Worm (Caenorhabditis elegans) whole organism, L4 larva: Measurements from ENCODE around the gene bath-44.

Experiments used
- T20F7.1 ChIP-seq: fragments of 200-800 bp; sonication (Bioruptor generic); optimal IDR thresholded peaks from 2 replicates; lab custom pipeline; 2018; ENCODE audit warnings: mild to moderate bottlenecking, missing genetic modification characterization, missing compliant biosample characterization
- Y48G9A.11 ChIP-seq: fragments of 200-800 bp; sonication (Bioruptor generic); IDR thresholded peaks from 2 replicates; pipeline ENCODE4 v1.3.6; 2022; ENCODE audit warnings: missing genetic modification reagents, missing genetic modification characterization, missing compliant biosample characterization
- ZK337.2 ChIP-seq: fragments of 200-800 bp; sonication (Bioruptor generic); IDR thresholded peaks from 2 replicates; pipeline ENCODE4 v1.3.6; 2022; ENCODE audit warnings: missing genetic modification reagents, missing genetic modification characterization, missing compliant biosample characterization
- aha-1 ChIP-seq: fragments of 150-350 bp; peaks from one replicate; lab custom pipeline; 2014; ENCODE audit warnings: missing biosample characterization, missing genetic modification characterization
- aly-2 ChIP-seq: sonication (generic microtip); optimal IDR thresholded peaks from 2 replicates; lab custom pipeline; 2018; ENCODE audit warnings: missing biosample characterization, missing genetic modification characterization
- ceh-20 ChIP-seq: fragments of 200-800 bp; sonication (Bioruptor generic); IDR thresholded peaks from 2 replicates; pipeline ENCODE4 v1.3.6; 2022; ENCODE audit warnings: missing genetic modification reagents, missing genetic modification characterization, missing compliant biosample characterization
- ceh-32 ChIP-seq: sonication (generic microtip); optimal IDR thresholded peaks from 2 replicates; lab custom pipeline; 2016; ENCODE audit warnings: mild to moderate bottlenecking, missing genetic modification characterization, missing compliant biosample characterization; ENCODE audit not compliant: poor library complexity
- ceh-82 ChIP-seq: sonication (generic microtip); optimal IDR thresholded peaks from 2 replicates; lab custom pipeline; 2017; ENCODE audit warnings: missing biosample characterization, missing genetic modification characterization
- ces-1 ChIP-seq: fragments of 150-350 bp; sonication (generic microtip); optimal IDR thresholded peaks from 4 replicates; lab custom pipeline; 2014; ENCODE audit warnings: missing biosample characterization, missing genetic modification reagents, missing genetic modification characterization
- daf-16 ChIP-seq, 3 experiments: sonication (generic microtip); optimal IDR thresholded peaks; 2 replicates each; lab custom pipeline; 2016 to 2017; ENCODE audit warnings: missing genetic modification characterization in 3 of 3, missing genetic modification reagents in 3 of 3, mild to moderate bottlenecking in 2 of 3, missing compliant biosample characterization in 2 of 3, missing biosample characterization in 1 of 3, moderate library complexity in 1 of 3
- dmd-6 ChIP-seq: fragments of 200-800 bp; sonication (Bioruptor generic); IDR thresholded peaks from 2 replicates; pipeline ENCODE4 v1.3.6; 2022; ENCODE audit warnings: missing genetic modification reagents, missing genetic modification characterization, missing compliant biosample characterization
- duxl-1 ChIP-seq: sonication (generic microtip); optimal IDR thresholded peaks from 2 replicates; lab custom pipeline; 2016; ENCODE audit warnings: mild to moderate bottlenecking, missing genetic modification characterization, moderate library complexity, missing compliant biosample characterization; ENCODE audit not compliant: poor library complexity
- dve-1 ChIP-seq: sonication (generic microtip); optimal IDR thresholded peaks from 2 replicates; lab custom pipeline; 2017; ENCODE audit warnings: antibody characterized with exemption, mild to moderate bottlenecking, missing genetic modification characterization, missing compliant biosample characterization; ENCODE audit not compliant: insufficient read depth
- egl-27 ChIP-seq: sonication (generic microtip); optimal IDR thresholded peaks from 3 replicates; lab custom pipeline; 2017; ENCODE audit warnings: missing biosample characterization, missing genetic modification reagents, missing genetic modification characterization
- egl-43 ChIP-seq: fragments of 200-800 bp; sonication (Bioruptor generic); IDR thresholded peaks from 2 replicates; pipeline ENCODE4 v1.3.6; 2022; ENCODE audit warnings: missing genetic modification reagents, missing genetic modification characterization, missing compliant biosample characterization
- gei-8 ChIP-seq: fragments of 200-800 bp; sonication (Bioruptor generic); optimal IDR thresholded peaks from 2 replicates; lab custom pipeline; 2018; ENCODE audit warnings: mild to moderate bottlenecking, missing genetic modification characterization, missing compliant biosample characterization
- hif-1 ChIP-seq, 2 experiments: sonication (generic microtip); optimal IDR thresholded peaks; 2 replicates each; lab custom pipeline; 2016 to 2017; ENCODE audit warnings: missing compliant biosample characterization in 2 of 2, missing genetic modification characterization in 2 of 2, missing genetic modification reagents in 2 of 2, missing genotype in 2 of 2, mild to moderate bottlenecking in 1 of 2
- hlh-30 ChIP-seq: sonication (generic microtip); optimal IDR thresholded peaks from 2 replicates; lab custom pipeline; 2017; ENCODE audit warnings: antibody characterized with exemption, mild to moderate bottlenecking, missing genetic modification characterization, missing compliant biosample characterization; ENCODE audit not compliant: insufficient read depth
- lim-7 ChIP-seq: fragments of 200-800 bp; sonication (Bioruptor generic); IDR thresholded peaks from 2 replicates; pipeline ENCODE4 v1.3.6; 2022; ENCODE audit warnings: missing genetic modification characterization, missing compliant biosample characterization
- lin-1 ChIP-seq: fragments of 200-800 bp; sonication (Bioruptor generic); IDR thresholded peaks from 2 replicates; pipeline ENCODE4 v1.3.6; 2022; ENCODE audit warnings: missing genetic modification reagents, missing genetic modification characterization, missing compliant biosample characterization
- lin-15B ChIP-seq: fragments of 150-350 bp; sonication (generic microtip); optimal IDR thresholded peaks from 3 replicates; lab custom pipeline; 2014; ENCODE audit warnings: missing biosample characterization, missing genetic modification characterization
- lin-38 ChIP-seq: fragments of 200-800 bp; sonication (Bioruptor generic); IDR thresholded peaks from 2 replicates; pipeline ENCODE4 v1.3.6; 2022; ENCODE audit warnings: missing genetic modification reagents, missing genetic modification characterization, missing compliant biosample characterization
- lsy-2 ChIP-seq, 2 experiments: fragments of 150-350 bp in 1 of 2; sonication (generic microtip) in 1 of 2; optimal IDR thresholded peaks; 2 replicates each; lab custom pipeline; 2014 to 2017; ENCODE audit warnings: missing biosample characterization in 2 of 2, missing genetic modification characterization in 2 of 2
- madf-9 ChIP-seq: fragments of 200-800 bp; sonication (Bioruptor generic); conservative IDR thresholded peaks from 2 replicates; pipeline ENCODE4 v1.3.6; 2022; ENCODE audit warnings: missing genetic modification reagents, missing genetic modification characterization, missing compliant biosample characterization
- mxl-3 ChIP-seq: fragments of 200-800 bp; sonication (Bioruptor generic); optimal IDR thresholded peaks from 2 replicates; lab custom pipeline; 2018; ENCODE audit warnings: mild to moderate bottlenecking, missing genetic modification characterization, missing compliant biosample characterization
- nhr-11 ChIP-seq: fragments of 150-350 bp; optimal IDR thresholded peaks from 2 replicates; lab custom pipeline; 2014; ENCODE audit warnings: missing biosample characterization, missing genetic modification characterization
- nhr-111 ChIP-seq: fragments of 200-800 bp; sonication (Bioruptor generic); optimal IDR thresholded peaks from 2 replicates; lab custom pipeline; 2018; ENCODE audit warnings: mild to moderate bottlenecking, missing genetic modification characterization, missing compliant biosample characterization
- nhr-28 ChIP-seq: fragments of 150-350 bp; optimal IDR thresholded peaks from 2 replicates; lab custom pipeline; 2014; ENCODE audit warnings: missing biosample characterization, missing genetic modification characterization
- php-3 ChIP-seq: fragments of 200-800 bp; sonication (Bioruptor generic); IDR thresholded peaks from 2 replicates; pipeline ENCODE4 v1.3.6; 2022; ENCODE audit warnings: missing genetic modification reagents, missing genetic modification characterization, missing compliant biosample characterization
- pqm-1 ChIP-seq: sonication (generic microtip); optimal IDR thresholded peaks from 2 replicates; lab custom pipeline; 2017; ENCODE audit warnings: missing biosample characterization, missing genetic modification characterization
- spr-1 ChIP-seq: sonication (generic microtip); optimal IDR thresholded peaks from 2 replicates; lab custom pipeline; 2016; ENCODE audit warnings: mild to moderate bottlenecking, missing genetic modification characterization, missing compliant biosample characterization
- tag-97 ChIP-seq: fragments of 200-800 bp; sonication (Bioruptor generic); IDR thresholded peaks from 2 replicates; pipeline ENCODE4 v1.3.6; 2022; ENCODE audit warnings: missing genetic modification characterization, missing compliant biosample characterization
- tra-1 ChIP-seq: fragments of 200-800 bp; sonication (Bioruptor generic); IDR thresholded peaks from 2 replicates; pipeline ENCODE4 v1.3.6; 2022; ENCODE audit warnings: missing genetic modification reagents, missing genetic modification characterization, missing compliant biosample characterization
- unc-39 ChIP-seq: sonication (generic microtip); optimal IDR thresholded peaks from 2 replicates; lab custom pipeline; 2017; ENCODE audit warnings: missing biosample characterization, missing genetic modification characterization
- unc-62 ChIP-seq, 3 experiments: fragments of 150-350 bp in 1 of 3; sonication (generic microtip); optimal IDR thresholded peaks in 2 of 3; peaks in 1 of 3; 1 replicate in 1 of 3; 2 replicates in 2 of 3; lab custom pipeline; 2014 to 2017; ENCODE audit warnings: missing biosample characterization in 3 of 3, missing genetic modification characterization in 3 of 3, missing genetic modification reagents in 3 of 3, missing genotype in 1 of 3
- zip-11 ChIP-seq: fragments of 200-800 bp; sonication (Bioruptor generic); IDR thresholded peaks from 2 replicates; pipeline ENCODE4 v1.3.6; 2022; ENCODE audit warnings: missing genetic modification characterization, missing compliant biosample characterization
- ztf-11 ChIP-seq: fragments of 150-350 bp; optimal IDR thresholded peaks from 2 replicates; lab custom pipeline; 2014; ENCODE audit warnings: missing biosample characterization, missing genetic modification characterization

bath-44 gene

DNA sequence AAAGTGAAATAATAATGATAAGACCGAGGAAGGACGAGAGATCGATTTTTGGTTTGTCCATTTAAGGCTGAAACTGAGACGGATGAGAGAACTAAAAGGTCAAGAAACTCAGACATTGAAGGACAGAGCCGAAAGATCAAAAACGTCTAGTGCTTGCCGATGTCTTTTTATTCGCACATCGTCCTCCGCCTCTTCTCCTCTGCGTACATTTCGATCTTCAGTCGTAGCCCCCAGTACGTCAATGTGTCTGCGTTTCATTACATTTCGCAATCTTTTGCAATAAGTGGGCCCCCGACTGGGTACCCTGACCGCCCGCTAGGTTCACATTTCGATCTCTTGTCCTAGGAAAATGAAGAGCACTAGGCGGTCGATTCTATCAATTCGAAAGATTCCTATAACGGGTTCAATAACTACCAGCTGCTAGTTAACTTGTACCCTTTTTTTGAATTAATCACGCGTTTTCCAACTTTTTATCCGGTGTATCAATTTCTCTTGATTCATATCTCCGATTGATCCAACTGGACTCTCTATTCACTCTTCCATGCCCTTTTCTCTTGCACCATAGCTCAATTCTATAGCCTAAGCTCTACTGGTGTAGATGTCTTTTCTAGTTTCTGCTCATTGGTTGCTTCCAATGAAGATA, 2.6 kb upstream of the bath-44 start (continued):
- no peak for TF ChIP-seq gei-8
- peak; percentile 72 for TF ChIP-seq dve-1 (tag; lab: Kevin White, UChicago)
- 0 out of 2 replicates have a peak, but pooled peaks have one; percentile 42 for TF ChIP-seq tra-1 (GFP tag; lab: Robert Waterston, UW)
- TF ChIP-seq spr-1 (tag; lab: Kevin White, UChicago), result no peak
- no peak for TF ChIP-seq lin-1
- no peak for TF ChIP-seq duxl-1 (tag; lab: Kevin White, UChicago)
- no peak for TF ChIP-seq ztf-11 (tag; lab: Kevin White, UChicago)
- no peak for TF ChIP-seq aly-2
- no peak for TF ChIP-seq egl-27 (tag; lab: Kevin White, UChicago)

- peak in 1 of 2 experiments; percentile 63 for TF ChIP-seq unc-62 (GFP tag; optimal IDR thresholded peaks at IDR 0.05 in 1 of 2; lab: Kevin White, UChicago)
- TF ChIP-seq unc-62 (tag; optimal IDR thresholded peaks at IDR 0.05; lab: Kevin White, UChicago), result no peak
- no peak for TF ChIP-seq lin-38 (GFP tag; lab: Robert Waterston, UW)
- TF ChIP-seq nhr-11 (tag; lab: Kevin White, UChicago), result no peak
- TF ChIP-seq nhr-111, result no peak
- no peak for TF ChIP-seq ces-1 (GFP tag; lab: Kevin White, UChicago)
- TF ChIP-seq ceh-32 (tag; lab: Kevin White, UChicago), result no peak
- no peak for TF ChIP-seq madf-9
- no peak for TF ChIP-seq ZK337.2 (GFP tag; lab: Robert Waterston, UW)
- no peak for TF ChIP-seq Y48G9A.11 (GFP tag; lab: Robert Waterston, UW)
- TF ChIP-seq hlh-30 (tag; lab: Kevin White, UChicago), result peak; percentile 38
- TF ChIP-seq php-3 (GFP tag; lab: Robert Waterston, UW), result no peak
- no peak for TF ChIP-seq lin-15B (tag; lab: Kevin White, UChicago)
- no peak for TF ChIP-seq zip-11 (GFP tag; lab: Robert Waterston, UW)
- TF ChIP-seq duxl-1 (tag; lab: Kevin White, UChicago), result no peak
- no peak for TF ChIP-seq unc-39 (tag; lab: Kevin White, UChicago)
- peak; percentile 28 for TF ChIP-seq mxl-3
- TF ChIP-seq tag-97 (GFP tag; lab: Robert Waterston, UW), result no peak
- TF ChIP-seq lim-7 (GFP tag; lab: Robert Waterston, UW), result no peak
- no peak for TF ChIP-seq ceh-82
Observed at ce11 chrII:7393393-7393792, 1.4 kb upstream of the bath-44 start.

- no peak for TF ChIP-seq pqm-1 (tag; lab: Kevin White, UChicago)
- peak; percentile 58 to 81 for TF ChIP-seq hif-1 (tag; optimal IDR thresholded peaks at IDR 0.05; lab: Kevin White, UChicago)
- TF ChIP-seq dve-1 (tag; lab: Kevin White, UChicago), result peak; percentile 8
- no peak for TF ChIP-seq daf-16 (GFP tag; optimal IDR thresholded peaks at IDR 0.05; lab: Kevin White, UChicago)
- peak; percentile 75 for TF ChIP-seq daf-16 (tag; optimal IDR thresholded peaks at IDR 0.05; lab: Kevin White, UChicago)
- TF ChIP-seq aha-1 (tag; lab: Kevin White, UChicago), result peak; percentile 98
- peak; percentile 16 for TF ChIP-seq T20F7.1
- TF ChIP-seq madf-9, result no peak
- peak; percentile 81 for TF ChIP-seq hlh-30 (tag; lab: Kevin White, UChicago)
- 0 out of 2 replicates have a peak, but pooled peaks have one; percentile 11 for TF ChIP-seq dmd-6 (GFP tag; lab: Robert Waterston, UW)
- TF ChIP-seq ceh-20 (GFP tag; lab: Robert Waterston, UW), result no peak
- no peak for TF ChIP-seq ces-1 (GFP tag; lab: Kevin White, UChicago)
- TF ChIP-seq lsy-2 (tag; optimal IDR thresholded peaks at IDR 0.05; lab: Kevin White, UChicago), result peak in 1 of 2 experiments; percentile 5
- TF ChIP-seq nhr-28 (tag; lab: Kevin White, UChicago), result peak; percentile 19
- no peak for TF ChIP-seq egl-43
- TF ChIP-seq, all 104 proteins: peak for 9
Observed at ce11 chrII:7393922-7394689, 649 bp upstream of the bath-44 start.
